Worm (Caenorhabditis elegans) whole organism, late embryonic: ENCODE measurements around the gene epg-6.

Source experiments
- C38D4.7 ChIP-seq: fragments of 200-800 bp; sonication (Bioruptor generic); optimal IDR thresholded peaks from 2 replicates; lab custom pipeline; 2018; ENCODE audit warnings: mild to moderate bottlenecking, missing genetic modification characterization, moderate library complexity, missing compliant biosample characterization
- F13H6.1 ChIP-seq: sonication (generic microtip); optimal IDR thresholded peaks from 2 replicates; lab custom pipeline; 2016; ENCODE audit warnings: missing genetic modification characterization, missing compliant biosample characterization
- ceh-14 ChIP-seq: sonication (generic microtip); optimal IDR thresholded peaks from 2 replicates; lab custom pipeline; 2016; ENCODE audit warnings: missing genotype, missing genetic modification characterization, missing compliant biosample characterization
- ceh-24 ChIP-seq: sonication (generic microtip); optimal IDR thresholded peaks from 2 replicates; lab custom pipeline; 2016; ENCODE audit warnings: mild to moderate bottlenecking, missing genetic modification characterization, missing compliant biosample characterization
- ceh-45 ChIP-seq: fragments of 200-800 bp; sonication (Bioruptor generic); IDR thresholded peaks from 2 replicates; pipeline ENCODE4 v1.3.6; 2022; ENCODE audit warnings: missing genetic modification reagents, missing genetic modification characterization, missing compliant biosample characterization
- che-1 ChIP-seq: sonication (generic microtip); optimal IDR thresholded peaks from 2 replicates; lab custom pipeline; 2016; ENCODE audit warnings: mild to moderate bottlenecking, missing genetic modification characterization, missing compliant biosample characterization
- dmd-4 ChIP-seq: sonication (generic microtip); optimal IDR thresholded peaks from 2 replicates; lab custom pipeline; 2016; ENCODE audit warnings: borderline replicate concordance, missing genetic modification characterization, missing compliant biosample characterization
- dve-1 ChIP-seq: sonication (generic microtip); optimal IDR thresholded peaks from 2 replicates; lab custom pipeline; 2017; ENCODE audit warnings: antibody characterized with exemption, mild to moderate bottlenecking, missing genetic modification characterization, missing compliant biosample characterization
- hlh-6 ChIP-seq: sonication (generic microtip); optimal IDR thresholded peaks from 2 replicates; lab custom pipeline; 2016; ENCODE audit warnings: missing genotype, missing genetic modification characterization, missing compliant biosample characterization
- hlh-8 ChIP-seq: sonication (generic microtip); optimal IDR thresholded peaks from 2 replicates; lab custom pipeline; 2016; ENCODE audit warnings: missing genotype, missing genetic modification characterization, missing compliant biosample characterization
- pax-1 ChIP-seq: fragments of 150-350 bp; optimal IDR thresholded peaks from 2 replicates; lab custom pipeline; 2014; ENCODE audit warnings: missing biosample characterization, missing genetic modification characterization
- pha-2 ChIP-seq: sonication (generic microtip); optimal IDR thresholded peaks from 2 replicates; lab custom pipeline; 2017; ENCODE audit warnings: mild to moderate bottlenecking, missing genetic modification characterization, missing compliant biosample characterization
- syd-9 ChIP-seq: sonication (generic microtip); optimal IDR thresholded peaks from 2 replicates; lab custom pipeline; 2016; ENCODE audit warnings: mild to moderate bottlenecking, missing genetic modification characterization, moderate library complexity, missing compliant biosample characterization
- unc-55 ChIP-seq: sonication (generic microtip); optimal IDR thresholded peaks from 2 replicates; lab custom pipeline; 2017; ENCODE audit warnings: missing biosample characterization, missing genetic modification reagents, missing genetic modification characterization

epg-6 gene

ce11 chrIII:10557910-10558309 is 42.1 kb downstream of the epg-6 start, which contains the start of gene T21C12.4:
Gene T21C12.4 (minus strand): TSS chrIII:10558010.
- TF ChIP-seq F13H6.1 (tag; lab: Kevin White, UChicago) (no peak), dve-1 (tag; lab: Kevin White, UChicago) (no peak), pha-2 (tag; lab: Kevin White, UChicago) (no peak), dmd-4 (tag; lab: Kevin White, UChicago) (no peak), pax-1 (no peak), ceh-14 (tag; lab: Kevin White, UChicago) (no peak), unc-55 (GFP tag; lab: Kevin White, UChicago) (no peak), ceh-24 (tag; lab: Kevin White, UChicago) (no peak), syd-9 (no peak), che-1 (tag; lab: Kevin White, UChicago) (no peak), ceh-45 (no peak)
- TF ChIP-seq, all 69 proteins: peak for 0

- no peak for TF ChIP-seq C38D4.7
- no peak for TF ChIP-seq hlh-6 (tag; lab: Kevin White, UChicago)
- no peak for TF ChIP-seq hlh-8 (tag; lab: Kevin White, UChicago)
- TF ChIP-seq dve-1 (tag; lab: Kevin White, UChicago), result no peak
Measured at ce11 chrIII:10552929-10553328, 47.1 kb downstream of the epg-6 start, which contains the start of gene T21C12.8. Gene T21C12.8 (minus strand): TSS chrIII:10553029.
